Fruit fly (Drosophila melanogaster): ENCODE results near the gene CG32263.

CG32263 gene

dm6 chr3L:3851847-3852246 lies 40.9 kb upstream of the CG32263 start (continued):
- TF ChIP-seq CG32532 (GFP tag; IDR thresholded peaks at IDR 0.05) = peak; percentile 28; the same call in 1 of the 2 replicates
- no peak for TF ChIP-seq CG11398 (GFP tag; optimal IDR thresholded peaks at IDR 0.05)
- TF ChIP-seq Ravus (GFP tag; IDR thresholded peaks at IDR 0.05) = no peak
- no peak for TF ChIP-seq Dbx (GFP tag; IDR thresholded peaks at IDR 0.05)
- no peak for TF ChIP-seq CG4404 (GFP tag; IDR thresholded peaks at IDR 0.05)
- TF ChIP-seq CG9817 (tag; optimal IDR thresholded peaks at IDR 0.05) = no peak
- TF ChIP-seq sens (GFP tag) = peak; percentile 83
- TF ChIP-seq CG13424 (tag; optimal IDR thresholded peaks at IDR 0.05) = peak; percentile 23
- no peak for TF ChIP-seq ranshi (GFP tag; IDR thresholded peaks at IDR 0.05)
- peak; percentile 53 for TF ChIP-seq CG12769 (tag; optimal IDR thresholded peaks at IDR 0.05)
- peak; percentile 48 for TF ChIP-seq gsb-n (tag; optimal IDR thresholded peaks at IDR 0.05)
- no peak for TF ChIP-seq CG16779 (GFP tag; IDR thresholded peaks at IDR 0.05)
- no peak for TF ChIP-seq slp2 (GFP tag; optimal IDR thresholded peaks at IDR 0.05)
- TF ChIP-seq Spps (tag; optimal IDR thresholded peaks at IDR 0.05) = no peak
- TF ChIP-seq seq (GFP tag; IDR thresholded peaks at IDR 0.05) = no peak
- no peak for TF ChIP-seq Lhr (GFP tag; optimal IDR thresholded peaks at IDR 0.05)
- no peak for TF ChIP-seq CG13296 (GFP tag; optimal IDR thresholded peaks at IDR 0.05)
- TF ChIP-seq CG8388 (GFP tag; optimal IDR thresholded peaks at IDR 0.05) = peak; percentile 25
- no peak for TF ChIP-seq CG6791 (GFP tag; IDR thresholded peaks at IDR 0.05; ENCODE audit: partially characterized antibody)
- peak; percentile 24 for TF ChIP-seq CG33557 (GFP tag; optimal IDR thresholded peaks at IDR 0.05)
- peak; percentile 55 for TF ChIP-seq nmo (GFP tag; optimal IDR thresholded peaks at IDR 0.05)
- TF ChIP-seq Rx (GFP tag; IDR thresholded peaks at IDR 0.05) = no peak
- no peak for TF ChIP-seq nom (GFP tag; optimal IDR thresholded peaks at IDR 0.05)
- no peak for TF ChIP-seq aop (GFP tag; IDR thresholded peaks at IDR 0.05)
- TF ChIP-seq CG6272 (GFP tag; IDR thresholded peaks at IDR 0.05) = no peak
- TF ChIP-seq sr (GFP tag; IDR thresholded peaks at IDR 0.05) = no peak
- no peak for TF ChIP-seq E2f1 (GFP tag; IDR thresholded peaks at IDR 0.05)
- no peak for TF ChIP-seq sim (GFP tag; IDR thresholded peaks at IDR 0.05)
- TF ChIP-seq CG18262 (tag; optimal IDR thresholded peaks at IDR 0.05) = peak; percentile 68
- TF ChIP-seq CG18764 (GFP tag; optimal IDR thresholded peaks at IDR 0.05) = no peak
- no peak for TF ChIP-seq gfzf (GFP tag; optimal IDR thresholded peaks at IDR 0.05)
- peak; percentile 61; the same call in 1 of the 2 replicates for TF ChIP-seq CG17328 (GFP tag; IDR thresholded peaks at IDR 0.05)
- TF ChIP-seq CG10979 (tag; optimal IDR thresholded peaks at IDR 0.05) = peak; percentile 64
- TF ChIP-seq ATbp (GFP tag; optimal IDR thresholded peaks at IDR 0.05) = peak; percentile 18
- no peak for TF ChIP-seq fd3F (GFP tag; optimal IDR thresholded peaks at IDR 0.05)
- TF ChIP-seq NK7.1 (GFP tag; optimal IDR thresholded peaks at IDR 0.05) = no peak
- no peak for TF ChIP-seq chm (GFP tag; IDR thresholded peaks at IDR 0.05)
- no peak for TF ChIP-seq CG15479 (GFP tag; optimal IDR thresholded peaks at IDR 0.05)
- peak; percentile 45 for TF ChIP-seq Xbp1 (GFP tag; optimal IDR thresholded peaks at IDR 0.05)
- TF ChIP-seq CG10366 (GFP tag; IDR thresholded peaks at IDR 0.05) = peak; percentile 30; the same call in 1 of the 2 replicates
- no peak for TF ChIP-seq rib (GFP tag; IDR thresholded peaks at IDR 0.05)
- no peak for TF ChIP-seq sug (tag; optimal IDR thresholded peaks at IDR 0.05)
- no peak for TF ChIP-seq sc (optimal IDR thresholded peaks at IDR 0.05)
- TF ChIP-seq sc (GFP tag; optimal IDR thresholded peaks at IDR 0.05) = peak; percentile 1
- TF ChIP-seq ind (GFP tag; optimal IDR thresholded peaks at IDR 0.05) = peak; percentile 3
- TF ChIP-seq CG6654 (GFP tag; optimal IDR thresholded peaks at IDR 0.05) = peak; percentile 0
- TF ChIP-seq CG11695 (GFP tag; IDR thresholded peaks at IDR 0.05) = no peak
- 0 out of 2 replicates have a peak, but pooled peaks have one; percentile 27 for TF ChIP-seq Ptx1 (GFP tag; IDR thresholded peaks at IDR 0.05)
- TF ChIP-seq chif (GFP tag; optimal IDR thresholded peaks at IDR 0.05) = peak in 1 of 2 experiments; percentile 45
- no peak for TF ChIP-seq sna (GFP tag; IDR thresholded peaks at IDR 0.05; ENCODE audit: partially characterized antibody)
- peak; percentile 39 for TF ChIP-seq ssp (GFP tag; IDR thresholded peaks at IDR 0.05)
- TF ChIP-seq ERR (GFP tag; optimal IDR thresholded peaks at IDR 0.05) = no peak

Data from whole organism, embryonic.